Fruit fly (Drosophila melanogaster) whole organism, prepupa: Measurements from ENCODE around the gene Gr93a.

ENCODE experiments used
- Blimp-1 ChIP-seq: fragments of 200-800 bp; sonication (Bioruptor generic); optimal IDR thresholded peaks from 3 replicates; lab custom pipeline; 2017; ENCODE audit warnings: missing biosample characterization, missing genetic modification characterization, mild to moderate bottlenecking, moderate library complexity, missing genetic modification reagents
- CG10631 ChIP-seq: fragments of 200-800 bp; sonication (Bioruptor generic); optimal IDR thresholded peaks from 2 replicates; lab custom pipeline; 2016; ENCODE audit warnings: missing biosample characterization, missing genetic modification characterization
- CG10669 ChIP-seq: fragments of 200-800 bp; sonication (Bioruptor generic); optimal IDR thresholded peaks from 3 replicates; lab custom pipeline; 2018; ENCODE audit warnings: missing biosample characterization, mild to moderate bottlenecking, missing genetic modification characterization, moderate library complexity
- CG11294 ChIP-seq: fragments of 200-800 bp; sonication (Bioruptor generic); IDR thresholded peaks from 2 replicates; pipeline ENCODE4 v1.3.6; 2022; ENCODE audit warnings: missing biosample characterization, missing genetic modification characterization
- CG11762 ChIP-seq: fragments of 200-800 bp; sonication (Bioruptor generic); optimal IDR thresholded peaks from 3 replicates; lab custom pipeline; 2016; ENCODE audit warnings: missing biosample characterization, missing genetic modification characterization; ENCODE audit not compliant: insufficient read depth
- CG11902 ChIP-seq: fragments of 200-800 bp; sonication (Bioruptor generic); optimal IDR thresholded peaks from 3 replicates; lab custom pipeline; 2016; ENCODE audit warnings: missing biosample characterization, missing genetic modification characterization
- CG15336 ChIP-seq: fragments of 200-800 bp; sonication (Bioruptor generic); IDR thresholded peaks from 2 replicates; pipeline ENCODE4 v1.3.6; 2022; ENCODE audit warnings: missing biosample characterization, missing genetic modification characterization
- CG1621 ChIP-seq: fragments of 200-800 bp; sonication (Bioruptor generic); optimal IDR thresholded peaks from 3 replicates; lab custom pipeline; 2018; ENCODE audit warnings: missing biosample characterization, mild to moderate bottlenecking, missing genetic modification characterization
- CG3032 ChIP-seq: fragments of 200-800 bp; optimal IDR thresholded peaks from 2 replicates; lab custom pipeline; 2019; ENCODE audit warnings: missing biosample characterization, mild to moderate bottlenecking, missing genetic modification characterization, moderate library complexity
- CG32006 ChIP-seq: fragments of 200-800 bp; sonication (Bioruptor generic); optimal IDR thresholded peaks from 3 replicates; lab custom pipeline; 2017; ENCODE audit warnings: missing biosample characterization, mild to moderate bottlenecking, missing genetic modification characterization
- CG34406 ChIP-seq: fragments of 200-800 bp; sonication (Bioruptor generic); optimal IDR thresholded peaks from 3 replicates; lab custom pipeline; 2016; ENCODE audit warnings: missing biosample characterization, missing genetic modification characterization
- CG3919 ChIP-seq: fragments of 200-800 bp; sonication (Bioruptor generic); optimal IDR thresholded peaks from 3 replicates; lab custom pipeline; 2016; ENCODE audit warnings: missing biosample characterization, missing genetic modification characterization
- CG4318 ChIP-seq: fragments of 200-800 bp; sonication (Bioruptor generic); optimal IDR thresholded peaks from 3 replicates; lab custom pipeline; 2017; ENCODE audit warnings: missing biosample characterization, mild to moderate bottlenecking, missing genetic modification characterization
- CG6792 ChIP-seq: fragments of 200-800 bp; sonication (Bioruptor generic); optimal IDR thresholded peaks from 3 replicates; lab custom pipeline; 2016; ENCODE audit warnings: missing biosample characterization, missing genetic modification characterization
- CG6808 ChIP-seq: fragments of 200-800 bp; sonication (Bioruptor generic); optimal IDR thresholded peaks from 3 replicates; lab custom pipeline; 2017; ENCODE audit warnings: missing biosample characterization, missing genetic modification characterization, mild to moderate bottlenecking, moderate library complexity, missing genetic modification reagents
- CG6854 ChIP-seq: fragments of 200-800 bp; sonication (Bioruptor generic); optimal IDR thresholded peaks from 2 replicates; lab custom pipeline; 2017; ENCODE audit warnings: missing biosample characterization, mild to moderate bottlenecking, missing genetic modification characterization
- CG7368 ChIP-seq: fragments of 200-800 bp; sonication (Bioruptor generic); optimal IDR thresholded peaks from 3 replicates; lab custom pipeline; 2016; ENCODE audit warnings: missing biosample characterization, missing genetic modification characterization
- CG8119 ChIP-seq: fragments of 200-800 bp; sonication (Bioruptor generic); IDR thresholded peaks from 3 replicates; pipeline ENCODE4 v1.3.6; 2022; ENCODE audit warnings: missing biosample characterization, missing genetic modification characterization
- CG8319 ChIP-seq: fragments of 200-800 bp; sonication (Bioruptor generic); optimal IDR thresholded peaks from 3 replicates; lab custom pipeline; 2016; ENCODE audit warnings: missing biosample characterization, missing genetic modification characterization
- CG8632 ChIP-seq: fragments of 200-800 bp; sonication (Bioruptor generic); optimal IDR thresholded peaks from 3 replicates; lab custom pipeline; 2016; ENCODE audit warnings: missing biosample characterization, missing genetic modification characterization
- CG9139 ChIP-seq: fragments of 200-800 bp; sonication (Bioruptor generic); optimal IDR thresholded peaks from 3 replicates; lab custom pipeline; 2017; ENCODE audit warnings: missing biosample characterization, mild to moderate bottlenecking, missing genetic modification characterization
- Eip75B ChIP-seq: fragments of 200-800 bp; sonication (Bioruptor generic); optimal IDR thresholded peaks from 3 replicates; lab custom pipeline; 2016; ENCODE audit warnings: missing biosample characterization, missing genetic modification characterization
- Eip78C ChIP-seq: fragments of 200-800 bp; sonication (Bioruptor generic); peaks from one replicate; lab custom pipeline; 2016; ENCODE audit warnings: missing biosample characterization, missing genetic modification characterization
- Eip93F ChIP-seq: fragments of 200-800 bp; sonication (Bioruptor generic); optimal IDR thresholded peaks from 2 replicates; lab custom pipeline; 2016; ENCODE audit warnings: missing biosample characterization, mild to moderate bottlenecking, missing genetic modification characterization
- Ets21C ChIP-seq: fragments of 200-800 bp; sonication (Bioruptor generic); optimal IDR thresholded peaks from 3 replicates; lab custom pipeline; 2016; ENCODE audit warnings: missing biosample characterization, missing genetic modification characterization
- Gug ChIP-seq: fragments of 200-800 bp; sonication (Bioruptor generic); IDR thresholded peaks from 2 replicates; pipeline ENCODE4 v1.3.6; 2022; ENCODE audit warnings: missing biosample characterization, missing genetic modification characterization
- Hr38 ChIP-seq: sonication (Bioruptor generic); optimal IDR thresholded peaks from 2 replicates; lab custom pipeline; 2016; ENCODE audit warnings: missing biosample characterization, missing genetic modification characterization
- Hr39 ChIP-seq: fragments of 200-800 bp; sonication (Bioruptor generic); optimal IDR thresholded peaks from 2 replicates; lab custom pipeline; 2016; ENCODE audit warnings: missing biosample characterization, missing genetic modification characterization
- Hr4 ChIP-seq: fragments of 200-800 bp; sonication (Bioruptor generic); optimal IDR thresholded peaks from 3 replicates; lab custom pipeline; 2016; ENCODE audit warnings: missing biosample characterization, missing genetic modification characterization
- Lpt ChIP-seq: fragments of 200-800 bp; sonication (Bioruptor generic); optimal IDR thresholded peaks from 3 replicates; lab custom pipeline; 2016; ENCODE audit warnings: missing biosample characterization, missing genetic modification characterization
- Met ChIP-seq: fragments of 200-800 bp; sonication (Bioruptor generic); optimal IDR thresholded peaks from 3 replicates; lab custom pipeline; 2016; ENCODE audit warnings: missing biosample characterization, missing genetic modification characterization
- OdsH ChIP-seq: fragments of 200-800 bp; sonication (Bioruptor generic); optimal IDR thresholded peaks from 3 replicates; lab custom pipeline; 2016; ENCODE audit warnings: missing biosample characterization, missing genetic modification characterization
- Smox ChIP-seq: fragments of 200-800 bp; sonication (Bioruptor generic); optimal IDR thresholded peaks from 3 replicates; lab custom pipeline; 2016; ENCODE audit warnings: missing biosample characterization, missing genetic modification characterization
- Sox102F ChIP-seq: fragments of 200-800 bp; sonication (Bioruptor generic); optimal IDR thresholded peaks from 2 replicates; lab custom pipeline; 2016; ENCODE audit warnings: missing biosample characterization, mild to moderate bottlenecking, missing genetic modification characterization
- Sox14 ChIP-seq: fragments of 200-800 bp; sonication (Bioruptor generic); optimal IDR thresholded peaks from 3 replicates; lab custom pipeline; 2016; ENCODE audit warnings: missing biosample characterization, missing genetic modification characterization
- Sox15 ChIP-seq: fragments of 200-800 bp; sonication (Bioruptor generic); optimal IDR thresholded peaks from 3 replicates; lab custom pipeline; 2016; ENCODE audit warnings: missing biosample characterization, missing genetic modification characterization
- achi ChIP-seq: fragments of 200-800 bp; sonication (Bioruptor generic); optimal IDR thresholded peaks from 3 replicates; lab custom pipeline; 2016; ENCODE audit warnings: missing biosample characterization, missing genetic modification characterization
- cyc ChIP-seq: fragments of 200-800 bp; sonication (Bioruptor generic); optimal IDR thresholded peaks from 3 replicates; lab custom pipeline; 2016; ENCODE audit warnings: missing biosample characterization, missing genetic modification characterization
- dac ChIP-seq: fragments of 200-800 bp; sonication (Bioruptor generic); optimal IDR thresholded peaks from 2 replicates; lab custom pipeline; 2017; ENCODE audit warnings: missing biosample characterization, mild to moderate bottlenecking, missing genetic modification characterization
- eg ChIP-seq: fragments of 200-800 bp; sonication (Bioruptor generic); IDR thresholded peaks from 3 replicates; pipeline ENCODE4 v1.3.6; 2022; ENCODE audit warnings: missing biosample characterization, missing genetic modification characterization
- esn ChIP-seq: fragments of 200-800 bp; sonication (Bioruptor generic); optimal IDR thresholded peaks from 2 replicates; lab custom pipeline; 2016; ENCODE audit warnings: missing biosample characterization, mild to moderate bottlenecking, missing genetic modification characterization, moderate library complexity
- fd59A ChIP-seq: fragments of 200-800 bp; sonication (Bioruptor generic); optimal IDR thresholded peaks from 2 replicates; lab custom pipeline; 2017; ENCODE audit warnings: missing biosample characterization, mild to moderate bottlenecking, missing genetic modification characterization, missing genetic modification reagents
- fd85E ChIP-seq: fragments of 200-800 bp; sonication (Bioruptor generic); optimal IDR thresholded peaks from 3 replicates; lab custom pipeline; 2016; ENCODE audit warnings: missing biosample characterization, missing genetic modification characterization
- fkh ChIP-seq: fragments of 200-800 bp; sonication (Bioruptor generic); optimal IDR thresholded peaks from 3 replicates; lab custom pipeline; 2017; ENCODE audit warnings: missing biosample characterization, mild to moderate bottlenecking, missing genetic modification characterization, moderate library complexity
- net ChIP-seq: fragments of 200-800 bp; sonication (Bioruptor generic); optimal IDR thresholded peaks from 3 replicates; lab custom pipeline; 2016; ENCODE audit warnings: missing biosample characterization, missing genetic modification characterization
- pdm3 ChIP-seq: fragments of 200-800 bp; sonication (Bioruptor generic); optimal IDR thresholded peaks from 3 replicates; lab custom pipeline; 2016; ENCODE audit warnings: missing biosample characterization, missing genetic modification characterization
- salr ChIP-seq, 2 experiments: fragments of 200-800 bp; sonication (Bioruptor generic); optimal IDR thresholded peaks; 3 replicates each; lab custom pipeline; 2016 to 2018; ENCODE audit warnings: missing biosample characterization in 2 of 2, missing genetic modification characterization in 2 of 2, mild to moderate bottlenecking in 1 of 2
- spab ChIP-seq: fragments of 200-800 bp; sonication (Bioruptor generic); optimal IDR thresholded peaks from 2 replicates; lab custom pipeline; 2017; ENCODE audit warnings: missing biosample characterization, mild to moderate bottlenecking, missing genetic modification characterization, missing genetic modification reagents
- ss ChIP-seq, 2 experiments: fragments of 200-800 bp; sonication (Bioruptor generic); optimal IDR thresholded peaks; 2 replicates in 1 of 2; 3 replicates in 1 of 2; lab custom pipeline; 2017 to 2018; ENCODE audit warnings: mild to moderate bottlenecking in 2 of 2, missing biosample characterization in 2 of 2, missing genetic modification characterization in 2 of 2, moderate library complexity in 1 of 2
- topi ChIP-seq: fragments of 200-800 bp; sonication (Bioruptor generic); optimal IDR thresholded peaks from 3 replicates; lab custom pipeline; 2016; ENCODE audit warnings: missing biosample characterization, missing genetic modification characterization
- vri ChIP-seq: fragments of 200-800 bp; sonication (Bioruptor generic); optimal IDR thresholded peaks from 3 replicates; lab custom pipeline; 2016; ENCODE audit warnings: missing biosample characterization, mild to moderate bottlenecking, missing genetic modification characterization

The Gr93a gene

dm6 chr3R:21827453-21828039 lies 4.8 kb upstream of the Gr93a start:
- no peak for TF ChIP-seq CG1621 (tag; lab: Kevin White, UChicago)
- no peak for TF ChIP-seq CG7368 (GFP tag; lab: Kevin White, UChicago)
- peak; percentile 16 for TF ChIP-seq CG3919
- TF ChIP-seq Sox102F, result peak; percentile 71
- peak; percentile 81 for TF ChIP-seq Met (GFP tag; lab: Kevin White, UChicago)
- TF ChIP-seq dac, result no peak
- TF ChIP-seq Lpt (GFP tag; lab: Kevin White, UChicago), result no peak
- no peak for TF ChIP-seq CG4318 (GFP tag; lab: Kevin White, UChicago)
- no peak for TF ChIP-seq CG9139 (GFP tag; lab: Kevin White, UChicago)
- peak; percentile 27 for TF ChIP-seq CG10631
- no peak for TF ChIP-seq net (GFP tag; lab: Kevin White, UChicago)
- peak; percentile 56 for TF ChIP-seq Sox14
- TF ChIP-seq CG8632, result peak; percentile 1
- TF ChIP-seq CG34406 (GFP tag; lab: Kevin White, UChicago), result no peak
- peak; percentile 14 for TF ChIP-seq vri (GFP tag; lab: Kevin White, UChicago)
- peak; percentile 73 for TF ChIP-seq Smox (GFP tag; lab: Kevin White, UChicago)
- TF ChIP-seq CG8119 (GFP tag; lab: Robert Waterston, UW), result no peak; the same call in 2 of the 3 replicates
- peak; percentile 3 for TF ChIP-seq spab
- TF ChIP-seq esn, result peak; percentile 75
- TF ChIP-seq CG6808 (GFP tag; lab: Kevin White, UChicago), result no peak
- no peak for TF ChIP-seq Sox15 (GFP tag; lab: Kevin White, UChicago)
- TF ChIP-seq CG3032 (tag; lab: Kevin White, UChicago), result peak; percentile 15
- no peak for TF ChIP-seq Hr38 (GFP tag; lab: Kevin White, UChicago)
- peak; percentile 56 for TF ChIP-seq cyc
- no peak for TF ChIP-seq fd85E (GFP tag; lab: Kevin White, UChicago)
- TF ChIP-seq Eip93F (GFP tag; lab: Kevin White, UChicago), result no peak
- TF ChIP-seq CG11294 (GFP tag; lab: Robert Waterston, UW), result no peak
- no peak for TF ChIP-seq Blimp-1 (GFP tag; lab: Kevin White, UChicago)
- peak; percentile 9 for TF ChIP-seq CG10669 (GFP tag; lab: Kevin White, UChicago)
- peak; percentile 8 for TF ChIP-seq CG11762 (GFP tag; lab: Kevin White, UChicago)
- TF ChIP-seq CG32006 (GFP tag; lab: Kevin White, UChicago), result peak; percentile 42
- peak; percentile 25 for TF ChIP-seq Eip75B (GFP tag; lab: Kevin White, UChicago)
- TF ChIP-seq fkh (GFP tag; lab: Kevin White, UChicago), result no peak
- TF ChIP-seq Hr39 (GFP tag; lab: Kevin White, UChicago), result peak; percentile 67
- peak in 1 of 2 experiments; percentile 15 for TF ChIP-seq salr (GFP tag; optimal IDR thresholded peaks at IDR 0.05; lab: Kevin White, UChicago)
- 0 out of 2 replicates have a peak, but pooled peaks have one; percentile 12 for TF ChIP-seq Gug (GFP tag; lab: Robert Waterston, UW)
- TF ChIP-seq pdm3, result peak; percentile 48
- TF ChIP-seq ss (GFP tag; optimal IDR thresholded peaks at IDR 0.05; lab: Kevin White, UChicago), result peak in 1 of 2 experiments; percentile 1
- peak; percentile 73 for TF ChIP-seq topi (GFP tag; lab: Kevin White, UChicago)
- TF ChIP-seq CG6854 (GFP tag; lab: Kevin White, UChicago), result no peak
- peak; percentile 7 for TF ChIP-seq CG6792 (GFP tag; lab: Kevin White, UChicago)
- TF ChIP-seq CG8319 (GFP tag; lab: Kevin White, UChicago), result no peak
- TF ChIP-seq CG11902 (GFP tag; lab: Kevin White, UChicago), result peak; percentile 9
- TF ChIP-seq CG15336 (GFP tag; lab: Robert Waterston, UW), result peak; percentile 37; the same call in 1 of the 2 replicates
- peak; percentile 38 for TF ChIP-seq Ets21C
- TF ChIP-seq Hr4 (GFP tag; lab: Kevin White, UChicago), result peak; percentile 58
- peak; percentile 85 for TF ChIP-seq Eip78C (GFP tag; lab: Kevin White, UChicago)
- no peak for TF ChIP-seq fd59A (GFP tag; lab: Kevin White, UChicago)
- no peak for TF ChIP-seq eg (GFP tag; lab: Robert Waterston, UW)
- peak; percentile 65 for TF ChIP-seq OdsH
- peak; percentile 52 for TF ChIP-seq achi (GFP tag; lab: Kevin White, UChicago)
